Worm (Caenorhabditis elegans) whole organism, midembryonic: Measurements from ENCODE around the gene ZK353.2.
A peak's percentile ranks its signal among the peaks of the same experiment; 100 is the strongest.

Experiments used
- T22C8.4 ChIP-seq: fragments of 200-800 bp; sonication (Bioruptor generic); IDR thresholded peaks from 2 replicates; pipeline ENCODE4 v1.3.6; 2022; ENCODE audit warnings: missing genetic modification characterization, missing compliant biosample characterization
- cog-1 ChIP-seq: sonication (generic microtip); optimal IDR thresholded peaks from 2 replicates; lab custom pipeline; 2016; ENCODE audit warnings: missing genetic modification characterization, missing compliant biosample characterization
- flt-1 ChIP-seq: fragments of 200-800 bp; sonication (Bioruptor generic); IDR thresholded peaks from 2 replicates; pipeline ENCODE4 v1.3.6; 2022; ENCODE audit warnings: missing genetic modification characterization, missing compliant biosample characterization
- klf-2 ChIP-seq: fragments of 200-800 bp; sonication (Bioruptor generic); conservative IDR thresholded peaks from 2 replicates; pipeline ENCODE4 v1.3.6; 2022; ENCODE audit warnings: missing genetic modification reagents, missing genetic modification characterization, missing compliant biosample characterization
- med-1 ChIP-seq: sonication (generic microtip); optimal IDR thresholded peaks from 2 replicates; lab custom pipeline; 2017; ENCODE audit warnings: missing genetic modification characterization, mild to moderate bottlenecking, missing compliant biosample characterization, antibody characterized with exemption, missing genetic modification reagents; ENCODE audit not compliant: insufficient read depth
- ref-1 ChIP-seq: fragments of 200-800 bp; sonication (Bioruptor generic); conservative IDR thresholded peaks from 2 replicates; pipeline ENCODE4 v1.3.6; 2022; ENCODE audit warnings: missing genetic modification reagents, missing genetic modification characterization, missing compliant biosample characterization
- tab-1 ChIP-seq: fragments of 200-800 bp; sonication (Bioruptor generic); IDR thresholded peaks from 2 replicates; pipeline ENCODE4 v1.3.6; 2022; ENCODE audit warnings: missing genetic modification characterization, missing compliant biosample characterization
- ztf-23 ChIP-seq: fragments of 200-800 bp; sonication (Bioruptor generic); IDR thresholded peaks from 2 replicates; pipeline ENCODE4 v1.3.6; 2022; ENCODE audit warnings: missing genetic modification reagents, missing genetic modification characterization, missing compliant biosample characterization
- ztf-29 ChIP-seq: fragments of 200-800 bp; sonication (Bioruptor generic); IDR thresholded peaks from 2 replicates; pipeline ENCODE4 v1.3.6; 2022; ENCODE audit warnings: missing genetic modification reagents, missing genetic modification characterization, missing compliant biosample characterization

The ZK353.2 gene

DNA sequence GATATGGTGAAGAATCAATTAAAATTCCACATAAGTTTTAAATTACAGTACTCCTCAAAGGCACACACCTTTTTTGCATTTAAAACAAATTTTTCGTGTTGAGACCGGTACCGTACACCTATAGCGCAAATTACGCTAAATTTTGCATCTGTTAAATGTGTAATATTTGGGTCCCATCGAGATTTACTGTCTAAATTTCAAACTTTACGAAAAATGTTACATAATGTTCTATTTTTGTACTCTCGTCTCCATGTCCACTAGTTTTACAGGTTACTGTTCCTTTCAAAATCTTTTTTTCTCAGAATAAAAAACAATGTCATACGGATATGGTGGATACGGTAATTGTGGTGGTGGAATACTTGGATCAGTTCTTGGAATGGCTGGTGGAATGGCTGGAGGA is at the start of gene ZK353.2:
TSS of gene ZK353.2 (plus strand) at position 301 of the 400 bp plus-strand sequence.
- TF ChIP-seq ref-1 (GFP tag; lab: Robert Waterston, UW), result no peak
- no peak for TF ChIP-seq ztf-29 (GFP tag; lab: Robert Waterston, UW)
- no peak for TF ChIP-seq tab-1
- TF ChIP-seq med-1 (GFP tag; lab: Kevin White, UChicago), result no peak
- TF ChIP-seq klf-2 (GFP tag; lab: Robert Waterston, UW), result no peak

- TF ChIP-seq flt-1 (GFP tag; lab: Robert Waterston, UW), result no peak
- TF ChIP-seq ztf-29 (GFP tag; lab: Robert Waterston, UW), result no peak
- TF ChIP-seq tab-1, result no peak
- no peak for TF ChIP-seq ztf-23 (GFP tag; lab: Robert Waterston, UW)
- TF ChIP-seq ref-1 (GFP tag; lab: Robert Waterston, UW), result no peak
- no peak for TF ChIP-seq T22C8.4 (GFP tag; lab: Robert Waterston, UW)
- no peak for TF ChIP-seq cog-1
- TF ChIP-seq med-1 (GFP tag; lab: Kevin White, UChicago), result no peak
- no peak for TF ChIP-seq klf-2 (GFP tag; lab: Robert Waterston, UW)
These were observed 43.7 kb upstream of the ZK353.2 start, which contains the start of gene unc-116 for ce11 chrIII:8354644-8355461. Gene unc-116, minus strand, starts transcription at chrIII:8355174.

- no peak for TF ChIP-seq tab-1
- TF ChIP-seq ref-1 (GFP tag; lab: Robert Waterston, UW), result no peak
- TF ChIP-seq klf-2 (GFP tag; lab: Robert Waterston, UW), result no peak
- TF ChIP-seq med-1 (GFP tag; lab: Kevin White, UChicago), result no peak
- no peak for TF ChIP-seq ztf-29 (GFP tag; lab: Robert Waterston, UW)
- TF ChIP-seq ztf-23 (GFP tag; lab: Robert Waterston, UW), result no peak
- TF ChIP-seq cog-1, result no peak
- TF ChIP-seq flt-1 (GFP tag; lab: Robert Waterston, UW), result no peak
- no peak for TF ChIP-seq T22C8.4 (GFP tag; lab: Robert Waterston, UW)
These were observed 43.1 kb upstream of the ZK353.2 start for ce11 chrIII:8355462-8355815.

ce11 chrIII:8356407-8356881 is 42.1 kb upstream of the ZK353.2 start:
- TF ChIP-seq ztf-29 (GFP tag; lab: Robert Waterston, UW), result peak; percentile 27; the same call in 1 of the 2 replicates
- TF ChIP-seq cog-1, result peak; percentile 67
- no peak for TF ChIP-seq ref-1 (GFP tag; lab: Robert Waterston, UW)
- TF ChIP-seq flt-1 (GFP tag; lab: Robert Waterston, UW), result peak; percentile 68
- TF ChIP-seq med-1 (GFP tag; lab: Kevin White, UChicago), result no peak

DNA sequence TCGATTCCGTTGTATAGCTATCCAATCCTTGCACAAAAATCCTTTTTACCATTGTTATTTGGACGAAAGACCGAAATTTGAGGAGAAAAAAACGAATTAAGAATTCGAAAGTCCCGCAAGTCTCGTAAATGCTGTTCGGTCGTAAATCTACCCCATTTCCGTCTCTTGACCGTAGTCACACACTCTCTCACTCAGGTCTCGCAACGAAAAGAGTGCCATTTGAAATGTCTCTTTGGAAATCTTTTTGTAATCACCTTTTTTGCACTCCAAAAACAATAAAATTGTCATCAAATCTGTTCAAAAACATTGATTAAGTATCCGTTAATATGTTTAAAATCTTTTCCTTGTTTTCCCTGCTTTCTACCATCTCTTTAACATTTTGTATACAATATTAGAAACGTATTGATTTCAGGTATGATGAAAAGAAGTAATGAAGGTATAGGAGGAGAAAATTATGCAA is 40.3 kb upstream of the ZK353.2 start, which contains the start of the genes R05D3.8 and rfp-1:
TSS of gene R05D3.8 (minus strand) at position 115 of the 460 bp plus-strand sequence.
TSS of gene rfp-1 (plus strand) at position 410 of the 460 bp plus-strand sequence.
- TF ChIP-seq T22C8.4 (GFP tag; lab: Robert Waterston, UW), result no peak
- peak; percentile 9 for TF ChIP-seq cog-1
- TF ChIP-seq med-1 (GFP tag; lab: Kevin White, UChicago), result no peak

ce11 chrIII:8363253-8364061 is 35.1 kb upstream of the ZK353.2 start, which contains the start of gene R05D3.3:
Gene R05D3.3, plus strand, starts transcription at chrIII:8364011.
- TF ChIP-seq T22C8.4 (GFP tag; lab: Robert Waterston, UW) (no peak), cog-1 (no peak), med-1 (GFP tag; lab: Kevin White, UChicago) (no peak), tab-1 (no peak), ztf-29 (GFP tag; lab: Robert Waterston, UW) (no peak), ref-1 (GFP tag; lab: Robert Waterston, UW) (no peak), flt-1 (GFP tag; lab: Robert Waterston, UW) (no peak), ztf-23 (GFP tag; lab: Robert Waterston, UW) (no peak), klf-2 (GFP tag; lab: Robert Waterston, UW) (no peak)

DNA sequence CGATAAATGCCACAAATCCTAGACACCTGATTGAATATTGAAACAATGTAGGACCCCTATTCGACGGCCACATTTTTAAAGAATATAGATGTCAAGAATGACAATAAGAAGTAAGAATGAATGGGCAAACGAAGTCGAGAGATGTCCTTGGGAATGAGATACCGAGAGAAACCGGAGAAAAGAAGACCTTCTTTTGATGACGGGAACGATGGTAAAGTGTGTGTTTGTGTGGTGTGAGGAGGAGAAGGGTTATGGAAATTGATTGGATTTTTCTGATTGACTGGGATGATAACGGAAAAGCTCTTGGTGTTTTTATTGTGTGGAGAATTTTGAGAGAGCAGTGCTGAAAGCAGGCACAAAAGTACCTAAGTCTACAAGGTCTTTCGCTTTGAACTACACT is 29.9 kb upstream of the ZK353.2 start, which contains the start of gene R05D3.9:
TSS of gene R05D3.9 (minus strand) at position 101 of the 400 bp plus-strand sequence.
- TF ChIP-seq ref-1 (GFP tag; lab: Robert Waterston, UW) (no peak), med-1 (GFP tag; lab: Kevin White, UChicago) (no peak), ztf-23 (GFP tag; lab: Robert Waterston, UW) (no peak), flt-1 (GFP tag; lab: Robert Waterston, UW) (no peak), ztf-29 (GFP tag; lab: Robert Waterston, UW) (no peak), klf-2 (GFP tag; lab: Robert Waterston, UW) (no peak), T22C8.4 (GFP tag; lab: Robert Waterston, UW) (no peak), cog-1 (no peak), tab-1 (no peak)

DNA sequence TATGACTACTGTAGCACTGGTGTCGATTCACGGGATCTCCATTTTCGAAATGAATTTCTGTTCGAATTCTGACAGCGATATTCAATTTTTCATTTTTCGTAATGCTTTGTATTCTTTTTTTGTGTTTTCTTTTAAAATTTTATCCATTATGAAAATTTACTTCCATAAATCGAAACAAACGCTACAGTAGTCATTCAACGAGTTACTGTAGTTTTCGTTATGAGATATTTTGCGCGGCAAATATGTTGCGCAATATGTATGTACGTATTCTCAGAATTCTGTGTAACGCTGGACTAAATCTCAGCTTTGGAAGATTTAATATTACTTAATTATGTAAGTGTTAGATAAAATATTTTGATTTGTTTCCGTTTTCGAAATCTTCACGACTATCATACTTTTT is 29.3 kb upstream of the ZK353.2 start:
- TF ChIP-seq cog-1 (no peak), T22C8.4 (GFP tag; lab: Robert Waterston, UW) (no peak)

- TF ChIP-seq ref-1 (GFP tag; lab: Robert Waterston, UW), result no peak
- TF ChIP-seq T22C8.4 (GFP tag; lab: Robert Waterston, UW), result no peak
- TF ChIP-seq klf-2 (GFP tag; lab: Robert Waterston, UW), result no peak
- no peak for TF ChIP-seq ztf-23 (GFP tag; lab: Robert Waterston, UW)
- TF ChIP-seq med-1 (GFP tag; lab: Kevin White, UChicago), result no peak
These were observed 28.3 kb upstream of the ZK353.2 start for ce11 chrIII:8370188-8370587.
